Fruit fly (Drosophila melanogaster) whole organism, embryonic: ENCODE measurements around the gene spg.

Experiments
- CG12942 ChIP-seq: fragments of 200-800 bp; sonication (Bioruptor generic); optimal IDR thresholded peaks from 3 replicates; lab custom pipeline; 2016; ENCODE audit warnings: missing biosample characterization, missing genetic modification characterization
- CG14965 ChIP-seq: fragments of 200-800 bp; sonication (Bioruptor generic); optimal IDR thresholded peaks from 2 replicates; lab custom pipeline; 2016; ENCODE audit warnings: missing biosample characterization, missing genetic modification characterization, borderline replicate concordance
- CG2875 ChIP-seq: fragments of 200-800 bp; sonication (Bioruptor generic); optimal IDR thresholded peaks from 2 replicates; lab custom pipeline; 2017; ENCODE audit warnings: missing biosample characterization, mild to moderate bottlenecking, missing genetic modification characterization, missing genetic modification reagents
- CG32532 ChIP-seq: fragments of 200-800 bp; sonication (Bioruptor generic); IDR thresholded peaks from 2 replicates; pipeline ENCODE4 v1.3.6; 2022; ENCODE audit warnings: missing biosample characterization, missing genetic modification characterization
- CG34224 ChIP-seq: fragments of 200-800 bp; sonication (Bioruptor generic); IDR thresholded peaks from 3 replicates; pipeline ENCODE4 v1.3.6; 2022; ENCODE audit warnings: missing biosample characterization, missing genetic modification characterization; ENCODE audit not compliant: partially characterized antibody
- CG43689 ChIP-seq: fragments of 200-800 bp; sonication (Bioruptor generic); IDR thresholded peaks from 2 replicates; pipeline ENCODE4 v1.3.6; 2022; ENCODE audit warnings: missing biosample characterization, missing genetic modification characterization
- CG4707 ChIP-seq: fragments of 200-800 bp; sonication (Bioruptor generic); optimal IDR thresholded peaks from 2 replicates; lab custom pipeline; 2018; ENCODE audit warnings: missing biosample characterization, mild to moderate bottlenecking, missing genetic modification characterization, moderate library complexity
- CG5180 ChIP-seq: fragments of 200-800 bp; sonication (Bioruptor generic); optimal IDR thresholded peaks from 3 replicates; lab custom pipeline; 2017; ENCODE audit warnings: missing biosample characterization, missing genetic modification characterization, mild to moderate bottlenecking, moderate library complexity, missing genetic modification reagents
- CG6689 ChIP-seq: fragments of 200-800 bp; sonication (Bioruptor generic); IDR thresholded peaks from 2 replicates; pipeline ENCODE4 v1.3.6; 2022; ENCODE audit warnings: missing biosample characterization, missing genetic modification characterization
- CG7372 ChIP-seq: fragments of 200-800 bp; sonication (Bioruptor generic); IDR thresholded peaks from 2 replicates; pipeline ENCODE4 v1.3.6; 2022; ENCODE audit warnings: missing biosample characterization, missing genetic modification characterization
- CG8281 ChIP-seq: fragments of 200-800 bp; sonication (Bioruptor generic); optimal IDR thresholded peaks from 2 replicates; lab custom pipeline; 2018; ENCODE audit warnings: missing biosample characterization, mild to moderate bottlenecking, missing genetic modification characterization, moderate library complexity
- Drgx ChIP-seq: fragments of 200-800 bp; sonication (Bioruptor generic); IDR thresholded peaks from 2 replicates; pipeline ENCODE4 v1.3.6; 2022; ENCODE audit warnings: missing biosample characterization, missing genetic modification characterization
- HLH54F ChIP-seq: fragments of 200-800 bp; sonication (Bioruptor generic); optimal IDR thresholded peaks from 3 replicates; lab custom pipeline; 2016; ENCODE audit warnings: missing biosample characterization, missing genetic modification characterization
- Hey ChIP-seq: fragments of 200-800 bp; sonication (Bioruptor generic); optimal IDR thresholded peaks from 3 replicates; lab custom pipeline; 2018; ENCODE audit warnings: missing biosample characterization, mild to moderate bottlenecking, missing genetic modification characterization
- HmgD ChIP-seq: fragments of 200-800 bp; sonication (Bioruptor generic); optimal IDR thresholded peaks from 3 replicates; lab custom pipeline; 2016; ENCODE audit warnings: missing biosample characterization, missing genetic modification characterization
- Hr78 ChIP-seq, 2 experiments: fragments of 200-800 bp in 1 of 2; fragments of >200 bp in 1 of 2; sonication (Bioruptor generic) in 1 of 2; optimal IDR thresholded peaks; 2 replicates each; lab custom pipeline; 2017 to 2019; ENCODE audit warnings: missing biosample characterization in 2 of 2, missing genetic modification characterization in 2 of 2, mild to moderate bottlenecking in 1 of 2, moderate library complexity in 1 of 2
- Kr ChIP-seq: fragments of 200-800 bp; sonication (Bioruptor generic); optimal IDR thresholded peaks from 2 replicates; lab custom pipeline; 2017; ENCODE audit warnings: missing biosample characterization, mild to moderate bottlenecking, missing genetic modification characterization
- Med ChIP-seq: fragments of 200-800 bp; sonication (Bioruptor generic); peaks from one replicate; lab custom pipeline; 2016; ENCODE audit warnings: missing biosample characterization, missing genetic modification characterization, mild to moderate bottlenecking, inconsistent platforms, moderate library complexity
- Meics ChIP-seq: fragments of 200-800 bp; sonication (Bioruptor generic); optimal IDR thresholded peaks from 2 replicates; lab custom pipeline; 2017; ENCODE audit warnings: missing biosample characterization, mild to moderate bottlenecking, missing genetic modification characterization
- NFAT ChIP-seq: fragments of 200-800 bp; sonication (Bioruptor generic); IDR thresholded peaks from 2 replicates; pipeline ENCODE4 v1.3.6; 2022; ENCODE audit warnings: missing biosample characterization, missing genetic modification characterization
- Nf-YC ChIP-seq: fragments of 200-800 bp; optimal IDR thresholded peaks from 3 replicates; lab custom pipeline; 2019; ENCODE audit warnings: missing biosample characterization, mild to moderate bottlenecking, missing genetic modification characterization, moderate library complexity
- Oli ChIP-seq: fragments of 200-800 bp; sonication (Bioruptor generic); optimal IDR thresholded peaks from 2 replicates; lab custom pipeline; 2018; ENCODE audit warnings: missing biosample characterization, mild to moderate bottlenecking, missing genetic modification characterization, moderate library complexity
- Ptx1 ChIP-seq: fragments of 200-800 bp; sonication (Bioruptor generic); IDR thresholded peaks from 2 replicates; pipeline ENCODE4 v1.3.6; 2022; ENCODE audit warnings: missing biosample characterization, missing genetic modification characterization
- Scr ChIP-seq: fragments of 200-800 bp; sonication (Bioruptor generic); IDR thresholded peaks from 2 replicates; pipeline ENCODE4 v1.3.6; 2022; ENCODE audit warnings: missing biosample characterization, missing genetic modification characterization; ENCODE audit not compliant: partially characterized antibody
- TFAM ChIP-seq: fragments of 200-800 bp; sonication (Bioruptor generic); optimal IDR thresholded peaks from 2 replicates; lab custom pipeline; 2017; ENCODE audit warnings: missing biosample characterization, missing genetic modification characterization, inconsistent platforms
- Xrp1 ChIP-seq: fragments of 200-800 bp; sonication (Bioruptor generic); IDR thresholded peaks from 2 replicates; pipeline ENCODE4 v1.3.6; 2022; ENCODE audit warnings: missing biosample characterization, missing genetic modification characterization
- YL-1 ChIP-seq: fragments of 200-800 bp; sonication (Bioruptor generic); optimal IDR thresholded peaks from 3 replicates; lab custom pipeline; 2017; ENCODE audit warnings: missing biosample characterization, mild to moderate bottlenecking, missing genetic modification characterization
- bigmax ChIP-seq: fragments of 200-800 bp; sonication (Bioruptor generic); optimal IDR thresholded peaks from 2 replicates; lab custom pipeline; 2018; ENCODE audit warnings: missing biosample characterization, mild to moderate bottlenecking, missing genetic modification characterization
- da ChIP-seq: fragments of 200-800 bp; sonication (Bioruptor generic); optimal IDR thresholded peaks from 2 replicates; lab custom pipeline; 2016; ENCODE audit warnings: missing biosample characterization, missing genetic modification characterization
- emc ChIP-seq: fragments of 200-800 bp; sonication (Bioruptor generic); optimal IDR thresholded peaks from 2 replicates; lab custom pipeline; 2016; ENCODE audit warnings: missing biosample characterization, missing genetic modification characterization
- eve ChIP-seq, 2 experiments: fragments of >200 bp; optimal IDR thresholded peaks; 2 replicates each; lab custom pipeline; 2017; ENCODE audit warnings: missing biosample characterization in 2 of 2, missing genetic modification characterization in 2 of 2
- ewg ChIP-seq: fragments of 200-800 bp; sonication (Bioruptor generic); optimal IDR thresholded peaks from 3 replicates; lab custom pipeline; 2017; ENCODE audit warnings: mild to moderate bottlenecking, missing biosample characterization, missing genetic modification reagents, missing genetic modification characterization
- exex ChIP-seq: fragments of 200-800 bp; sonication (Bioruptor generic); optimal IDR thresholded peaks from 4 replicates; lab custom pipeline; 2018; ENCODE audit warnings: missing biosample characterization, mild to moderate bottlenecking, missing genetic modification characterization, moderate library complexity
- gce ChIP-seq: fragments of 200-800 bp; sonication (Bioruptor generic); IDR thresholded peaks from 3 replicates; pipeline ENCODE4 v1.3.6; 2022; ENCODE audit warnings: missing biosample characterization, missing genetic modification characterization
- mirr ChIP-seq: fragments of 200-800 bp; sonication (Bioruptor generic); optimal IDR thresholded peaks from 3 replicates; lab custom pipeline; 2018; ENCODE audit warnings: missing biosample characterization, mild to moderate bottlenecking, missing genetic modification characterization
- org-1 ChIP-seq: fragments of 200-800 bp; sonication (Bioruptor generic); optimal IDR thresholded peaks from 2 replicates; lab custom pipeline; 2017; ENCODE audit warnings: missing biosample characterization, missing genetic modification characterization
- pros ChIP-seq: fragments of 200-800 bp; sonication (Bioruptor generic); optimal IDR thresholded peaks from 3 replicates; lab custom pipeline; 2019; ENCODE audit warnings: missing biosample characterization, mild to moderate bottlenecking, missing genetic modification characterization, moderate library complexity
- row ChIP-seq: fragments of 200-800 bp; sonication (Bioruptor generic); IDR thresholded peaks from 3 replicates; pipeline ENCODE4 v1.3.6; 2022; ENCODE audit warnings: missing biosample characterization, missing genetic modification characterization
- sens ChIP-seq: fragments of 200-800 bp; sonication (Bioruptor generic); peaks from one replicate; lab custom pipeline; 2016; ENCODE audit warnings: missing biosample characterization, missing genetic modification characterization
- sim ChIP-seq: fragments of 200-800 bp; sonication (Bioruptor generic); IDR thresholded peaks from 2 replicates; pipeline ENCODE4 v1.3.6; 2022; ENCODE audit warnings: missing biosample characterization, missing genetic modification characterization
- sisA ChIP-seq: fragments of 200-800 bp; sonication (Bioruptor generic); IDR thresholded peaks from 2 replicates; pipeline ENCODE4 v1.3.6; 2022; ENCODE audit warnings: missing biosample characterization, missing genetic modification characterization
- tin ChIP-seq: fragments of 200-800 bp; sonication (Bioruptor generic); optimal IDR thresholded peaks from 3 replicates; lab custom pipeline; 2016; ENCODE audit warnings: missing biosample characterization, missing genetic modification characterization
- tio ChIP-seq: fragments of 200-800 bp; sonication (Bioruptor generic); optimal IDR thresholded peaks from 2 replicates; lab custom pipeline; 2017; ENCODE audit warnings: missing biosample characterization, missing genetic modification characterization, inconsistent platforms
- vvl ChIP-seq: fragments of 200-800 bp; sonication (Bioruptor generic); IDR thresholded peaks from 2 replicates; pipeline ENCODE4 v1.3.6; 2022; ENCODE audit warnings: missing biosample characterization, missing genetic modification characterization

The spg gene

DNA sequence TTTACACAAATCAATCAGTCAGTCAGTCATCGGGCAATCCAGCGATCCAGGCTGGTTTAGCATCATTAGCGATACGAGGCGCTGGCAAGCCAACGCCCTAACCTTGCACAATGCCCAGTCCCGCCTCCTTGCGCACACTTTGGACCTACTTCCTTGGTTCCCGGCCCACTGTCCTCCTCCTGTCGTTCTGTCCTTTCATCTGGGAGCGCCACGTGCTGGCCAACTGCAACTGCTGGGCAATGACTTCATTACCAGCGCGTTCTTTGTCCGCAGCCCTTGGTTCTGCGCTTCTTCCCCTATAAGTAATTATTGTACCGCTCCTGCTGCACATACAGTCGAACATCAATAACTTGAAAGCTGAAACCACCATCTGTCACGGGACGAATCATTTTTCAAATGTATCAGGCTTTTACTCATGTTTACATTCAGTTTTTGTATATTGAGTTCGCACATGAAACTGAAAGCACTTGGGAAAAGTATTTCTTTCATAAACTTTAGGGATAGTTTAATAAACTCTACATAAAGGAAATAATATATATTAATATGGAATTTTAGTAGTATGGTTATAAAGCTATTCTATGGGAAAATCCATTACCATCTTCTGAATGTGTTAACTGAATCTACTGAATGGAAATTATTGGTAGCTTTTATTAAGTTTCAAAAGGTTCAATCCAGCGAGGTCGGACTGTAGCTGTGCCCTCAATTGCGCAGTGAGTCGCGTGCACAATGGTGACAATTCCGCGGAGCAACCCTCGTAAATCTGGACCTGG is 2.7 kb downstream of the spg start (continued):
- TF ChIP-seq CG14965 (GFP tag; lab: Kevin White, UChicago) (no peak), gce (GFP tag; lab: Robert Waterston, UW) (no peak), tio (GFP tag; lab: Kevin White, UChicago) (peak; percentile 16), tin (no peak), NFAT (GFP tag; lab: Robert Waterston, UW) (no peak), CG2875 (GFP tag; lab: Kevin White, UChicago) (no peak), CG32532 (GFP tag; lab: Robert Waterston, UW) (no peak), pros (GFP tag; lab: Kevin White, UChicago) (no peak), Scr (no peak), Nf-YC (tag; lab: Kevin White, UChicago) (no peak), YL-1 (GFP tag; lab: Kevin White, UChicago) (no peak), mirr (GFP tag; lab: Kevin White, UChicago) (no peak), bigmax (no peak), HLH54F (GFP tag; lab: Kevin White, UChicago) (no peak), Oli (tag; lab: Kevin White, UChicago) (peak; percentile 24), CG4707 (GFP tag; lab: Kevin White, UChicago) (no peak), Meics (GFP tag; lab: Kevin White, UChicago) (no peak), org-1 (no peak), CG12942 (GFP tag; lab: Kevin White, UChicago) (no peak)

- TF ChIP-seq da (no peak), CG34224 (GFP tag; lab: Robert Waterston, UW) (no peak), Med (GFP tag; lab: Kevin White, UChicago) (peak; percentile 43), exex (tag; lab: Kevin White, UChicago) (peak; percentile 36), Hey (tag; lab: Kevin White, UChicago) (peak; percentile 43), eve (GFP tag; optimal IDR thresholded peaks at IDR 0.05; lab: Kevin White, UChicago) (peak in 1 of 2 experiments; percentile 54), Hr78 (GFP tag; optimal IDR thresholded peaks at IDR 0.05; lab: Kevin White, UChicago) (peak in 1 of 2 experiments; percentile 25), vvl (GFP tag; lab: Robert Waterston, UW) (no peak), TFAM (GFP tag; lab: Kevin White, UChicago) (no peak), CG8281 (peak; percentile 66), CG7372 (peak; percentile 38; the same call in 1 of the 2 replicates)
- TF ChIP-seq, all 482 proteins: peak for 7
These were observed 3.8 kb downstream of the spg start for dm6 chr3R:28848693-28849470.

- TF ChIP-seq CG43689 (GFP tag; lab: Robert Waterston, UW) (no peak), Xrp1 (GFP tag; lab: Robert Waterston, UW) (peak; percentile 20; the same call in 1 of the 2 replicates), sens (GFP tag; lab: Kevin White, UChicago) (peak; percentile 42), ewg (GFP tag; lab: Kevin White, UChicago) (no peak), row (GFP tag; lab: Robert Waterston, UW) (0 out of 3 replicates have a peak, but pooled peaks have one; percentile 18), vvl (GFP tag; lab: Robert Waterston, UW) (peak; percentile 15; the same call in 1 of the 2 replicates), NFAT (GFP tag; lab: Robert Waterston, UW) (no peak), CG5180 (GFP tag; lab: Kevin White, UChicago) (no peak), Drgx (GFP tag; lab: Robert Waterston, UW) (peak; percentile 71), sisA (GFP tag; lab: Robert Waterston, UW) (peak; percentile 17; the same call in 1 of the 2 replicates), Med (GFP tag; lab: Kevin White, UChicago) (peak; percentile 64), eve (GFP tag; optimal IDR thresholded peaks at IDR 0.05; lab: Kevin White, UChicago) (peak in 1 of 2 experiments; percentile 57), emc (no peak), CG6689 (GFP tag; lab: Robert Waterston, UW) (0 out of 2 replicates have a peak, but pooled peaks have one; percentile 17), Ptx1 (0 out of 2 replicates have a peak, but pooled peaks have one; percentile 16), sim (GFP tag; lab: Robert Waterston, UW) (0 out of 2 replicates have a peak, but pooled peaks have one; percentile 5), Kr (GFP tag; lab: Kevin White, UChicago) (no peak), HmgD (GFP tag; lab: Kevin White, UChicago) (no peak)
These were observed 5.7 kb downstream of the spg start for dm6 chr3R:28850662-28851257.
